Worm (Caenorhabditis elegans): ENCODE measurements around the gene nhr-101.

ce11 chrV:11548914-11549406 lies 21.3 kb upstream of the nhr-101 start, which contains the start of the genes F38B7.17 and F38B7.3:
- TF ChIP-seq ztf-11 (tag; optimal IDR thresholded peaks at IDR 0.05) (peak in 1 of 2 experiments; percentile 2), zag-1 (tag; optimal IDR thresholded peaks at IDR 0.05) (no peak), ceh-8 (GFP tag; optimal IDR thresholded peaks at IDR 0.05) (peak; percentile 56), Y116A8C.19 (tag; optimal IDR thresholded peaks at IDR 0.05; ENCODE audit: borderline replicate concordance) (no peak), unc-62 (GFP tag; optimal IDR thresholded peaks at IDR 0.05) (no peak), unc-98 (GFP tag; IDR thresholded peaks at IDR 0.05) (no peak), alr-1 (tag; optimal IDR thresholded peaks at IDR 0.05; ENCODE audit: borderline replicate concordance) (no peak), nhr-11 (tag; optimal IDR thresholded peaks at IDR 0.05) (peak; percentile 67)

Measured in whole organism, L1 larva.